Fruit fly (Drosophila melanogaster) S2 (cell line): ENCODE measurements around the gene tth.

Experiments
- CG8478 ChIP-seq: fragments of >200 bp; optimal IDR thresholded peaks from 2 replicates; lab custom pipeline; 2018
- CTCF ChIP-seq, 2 experiments: fragments of >200 bp; optimal IDR thresholded peaks; 2 replicates each; lab custom pipeline; 2018

DNA sequence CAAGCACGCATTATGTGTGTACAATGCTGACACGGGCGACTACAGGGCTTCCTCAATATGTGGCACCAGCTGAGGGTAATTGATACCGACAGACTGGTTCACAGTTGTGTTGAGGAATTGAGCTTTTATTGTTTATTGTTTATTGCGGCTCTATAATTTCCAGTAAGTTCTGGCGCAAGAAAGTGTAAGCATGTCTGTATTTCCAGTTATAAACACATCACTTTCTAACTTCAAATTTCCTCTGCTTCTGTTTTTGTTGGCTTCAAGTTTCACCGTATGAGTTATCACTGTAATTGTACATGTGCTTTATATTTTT, 10.2 kb upstream of the tth start:
- TF ChIP-seq CG8478 (lab: Kevin White, UChicago) (no peak), CTCF (optimal IDR thresholded peaks at IDR 0.05; lab: Kevin White, UChicago) (no peak)
